Fruit fly (Drosophila melanogaster) whole organism, adult: Measurements from ENCODE around the gene CG6885.

Experiments
- CG11617 ChIP-seq: fragments of 200-800 bp; sonication (Bioruptor generic); optimal IDR thresholded peaks from 2 replicates; lab custom pipeline; 2017; ENCODE audit warnings: mild to moderate bottlenecking, missing biosample characterization, missing genetic modification reagents, missing genetic modification characterization
- CG12768 ChIP-seq: fragments of 200-800 bp; sonication (Bioruptor generic); optimal IDR thresholded peaks from 2 replicates; lab custom pipeline; 2017; ENCODE audit warnings: missing biosample characterization, missing genetic modification characterization, mild to moderate bottlenecking, moderate library complexity, missing genetic modification reagents
- CG14711 ChIP-seq: fragments of 200-800 bp; sonication (Bioruptor generic); optimal IDR thresholded peaks from 2 replicates; lab custom pipeline; 2018; ENCODE audit warnings: missing biosample characterization, mild to moderate bottlenecking, missing genetic modification characterization, moderate library complexity
- CG1620 ChIP-seq: fragments of 200-800 bp; sonication (Bioruptor generic); optimal IDR thresholded peaks from 2 replicates; lab custom pipeline; 2016; ENCODE audit warnings: missing biosample characterization, missing genetic modification characterization
- CG33017 ChIP-seq: fragments of 200-800 bp; sonication (Bioruptor generic); optimal IDR thresholded peaks from 2 replicates; lab custom pipeline; 2018; ENCODE audit warnings: missing biosample characterization, mild to moderate bottlenecking, missing genetic modification characterization, moderate library complexity
- CG5204 ChIP-seq: fragments of 200-800 bp; sonication (Bioruptor generic); optimal IDR thresholded peaks from 2 replicates; lab custom pipeline; 2016; ENCODE audit warnings: missing biosample characterization, missing genetic modification characterization
- CG7045 ChIP-seq: fragments of 200-800 bp; sonication (Bioruptor generic); optimal IDR thresholded peaks from 2 replicates; lab custom pipeline; 2017; ENCODE audit warnings: missing biosample characterization, mild to moderate bottlenecking, missing genetic modification characterization
- CG7101 ChIP-seq: fragments of 200-800 bp; sonication (Bioruptor generic); optimal IDR thresholded peaks from 2 replicates; lab custom pipeline; 2018; ENCODE audit warnings: missing biosample characterization, mild to moderate bottlenecking, missing genetic modification characterization, moderate library complexity
- Clk ChIP-seq: fragments of 200-800 bp; sonication (Bioruptor generic); optimal IDR thresholded peaks from 2 replicates; lab custom pipeline; 2017; ENCODE audit warnings: missing biosample characterization, missing genetic modification characterization
- Crg-1 ChIP-seq: fragments of 200-800 bp; sonication (Bioruptor generic); optimal IDR thresholded peaks from 2 replicates; lab custom pipeline; 2016; ENCODE audit warnings: missing biosample characterization, missing genetic modification characterization
- Hr96 ChIP-seq: fragments of 200-800 bp; sonication (Bioruptor generic); optimal IDR thresholded peaks from 2 replicates; lab custom pipeline; 2016; ENCODE audit warnings: missing biosample characterization, missing genetic modification characterization
- Mnt ChIP-seq: fragments of 200-800 bp; sonication (Bioruptor generic); optimal IDR thresholded peaks from 2 replicates; lab custom pipeline; 2016; ENCODE audit warnings: missing biosample characterization, mild to moderate bottlenecking, missing genetic modification characterization
- bab1 ChIP-seq: fragments of 200-800 bp; sonication (Bioruptor generic); optimal IDR thresholded peaks from 3 replicates; lab custom pipeline; 2019; ENCODE audit warnings: missing biosample characterization, mild to moderate bottlenecking, missing genetic modification characterization, moderate library complexity
- cic ChIP-seq: fragments of 200-800 bp; sonication (Bioruptor generic); optimal IDR thresholded peaks from 2 replicates; lab custom pipeline; 2017; ENCODE audit warnings: missing biosample characterization, mild to moderate bottlenecking, missing genetic modification characterization, moderate library complexity
- cnc ChIP-seq, 2 experiments: fragments of >200 bp; optimal IDR thresholded peaks; 2 replicates each; lab custom pipeline; 2017
- kay ChIP-seq: fragments of 200-800 bp; sonication (Bioruptor generic); peaks from one replicate; lab custom pipeline; 2016; ENCODE audit warnings: missing biosample characterization, missing genetic modification characterization, borderline replicate concordance
- ovo ChIP-seq: fragments of 200-800 bp; sonication (Bioruptor generic); optimal IDR thresholded peaks from 2 replicates; lab custom pipeline; 2016; ENCODE audit warnings: missing biosample characterization, missing genetic modification characterization
- pad ChIP-seq: fragments of 200-800 bp; sonication (Bioruptor generic); optimal IDR thresholded peaks from 3 replicates; lab custom pipeline; 2017; ENCODE audit warnings: missing biosample characterization, missing genetic modification characterization, mild to moderate bottlenecking, moderate library complexity, missing genetic modification reagents
- tj ChIP-seq: fragments of 200-800 bp; sonication (Bioruptor generic); optimal IDR thresholded peaks from 3 replicates; lab custom pipeline; 2017; ENCODE audit warnings: missing biosample characterization, mild to moderate bottlenecking, missing genetic modification characterization, moderate library complexity
- toe ChIP-seq: fragments of 200-800 bp; sonication (Bioruptor generic); optimal IDR thresholded peaks from 2 replicates; lab custom pipeline; 2016; ENCODE audit warnings: missing biosample characterization, missing genetic modification characterization

CG6885 gene

dm6 chr3L:18757079-18757815, 13.0 kb downstream of the CG6885 start:
- TF ChIP-seq CG33017 (tag; lab: Kevin White, UChicago) (no peak), toe (GFP tag; lab: Kevin White, UChicago) (no peak), Clk (GFP tag; lab: Kevin White, UChicago) (no peak), bab1 (GFP tag; lab: Kevin White, UChicago) (no peak), Hr96 (GFP tag; lab: Kevin White, UChicago) (no peak), CG5204 (no peak), cic (GFP tag; lab: Kevin White, UChicago) (no peak), CG14711 (tag; lab: Kevin White, UChicago) (no peak), pad (GFP tag; lab: Kevin White, UChicago) (no peak), cnc (optimal IDR thresholded peaks at IDR 0.05; lab: Kevin White, UChicago) (no peak), CG7101 (no peak), CG11617 (no peak), kay (GFP tag; lab: Kevin White, UChicago) (no peak), CG7045 (GFP tag; lab: Kevin White, UChicago) (no peak), CG1620 (GFP tag; lab: Kevin White, UChicago) (no peak), Crg-1 (GFP tag; lab: Kevin White, UChicago) (no peak)

- peak; percentile 20 for TF ChIP-seq CG33017 (tag; lab: Kevin White, UChicago)
- TF ChIP-seq CG7045 (GFP tag; lab: Kevin White, UChicago) = peak; percentile 19
- peak; percentile 38 to 74 for TF ChIP-seq cnc (optimal IDR thresholded peaks at IDR 0.05; lab: Kevin White, UChicago)
- peak; percentile 57 for TF ChIP-seq CG12768
- no peak for TF ChIP-seq CG5204
- TF ChIP-seq toe (GFP tag; lab: Kevin White, UChicago) = no peak
- TF ChIP-seq Hr96 (GFP tag; lab: Kevin White, UChicago) = peak; percentile 38
- TF ChIP-seq CG14711 (tag; lab: Kevin White, UChicago) = peak; percentile 23
- peak; percentile 91 for TF ChIP-seq tj
- peak; percentile 93 for TF ChIP-seq cic (GFP tag; lab: Kevin White, UChicago)
- peak; percentile 9 for TF ChIP-seq ovo (GFP tag; lab: Kevin White, UChicago)
- TF ChIP-seq CG1620 (GFP tag; lab: Kevin White, UChicago) = no peak
- TF ChIP-seq Crg-1 (GFP tag; lab: Kevin White, UChicago) = peak; percentile 40
- TF ChIP-seq Clk (GFP tag; lab: Kevin White, UChicago) = peak; percentile 55
- peak; percentile 69 for TF ChIP-seq pad (GFP tag; lab: Kevin White, UChicago)
- TF ChIP-seq bab1 (GFP tag; lab: Kevin White, UChicago) = no peak
- peak; percentile 99 for TF ChIP-seq kay (GFP tag; lab: Kevin White, UChicago)
- TF ChIP-seq Mnt = peak; percentile 92
- TF ChIP-seq CG7101 = peak; percentile 30
- TF ChIP-seq CG11617 = peak; percentile 48
Observed at dm6 chr3L:18758894-18759569, 14.7 kb downstream of the CG6885 start.

- TF ChIP-seq CG5204 = no peak
- TF ChIP-seq kay (GFP tag; lab: Kevin White, UChicago) = peak; percentile 80
Observed at dm6 chr3L:18760421-18761045, 16.2 kb downstream of the CG6885 start.

dm6 chr3L:18761728-18762127, 17.4 kb downstream of the CG6885 start:
- peak; percentile 56 for TF ChIP-seq tj
- TF ChIP-seq CG5204 = no peak
- TF ChIP-seq bab1 (GFP tag; lab: Kevin White, UChicago) = peak; percentile 2

dm6 chr3L:18763486-18764436, 19.5 kb downstream of the CG6885 start:
- no peak for TF ChIP-seq CG11617
- no peak for TF ChIP-seq tj
- no peak for TF ChIP-seq cnc (optimal IDR thresholded peaks at IDR 0.05; lab: Kevin White, UChicago)
- TF ChIP-seq CG33017 (tag; lab: Kevin White, UChicago) = no peak
- TF ChIP-seq CG5204 = no peak
- TF ChIP-seq Clk (GFP tag; lab: Kevin White, UChicago) = no peak
- TF ChIP-seq CG1620 (GFP tag; lab: Kevin White, UChicago) = no peak
- no peak for TF ChIP-seq ovo (GFP tag; lab: Kevin White, UChicago)
- no peak for TF ChIP-seq CG7045 (GFP tag; lab: Kevin White, UChicago)
- TF ChIP-seq Hr96 (GFP tag; lab: Kevin White, UChicago) = no peak
- no peak for TF ChIP-seq cic (GFP tag; lab: Kevin White, UChicago)
